Fruit fly (Drosophila melanogaster) whole organism, wandering third instar larva: ENCODE data around the gene Hip14.

ENCODE experiments used
- Dfd ChIP-seq: fragments of >200 bp; optimal IDR thresholded peaks from 2 replicates; lab custom pipeline; 2017; ENCODE audit warnings: missing biosample characterization, missing genetic modification characterization
- GATAd ChIP-seq: sonication (Bioruptor generic); optimal IDR thresholded peaks from 2 replicates; lab custom pipeline; 2016; ENCODE audit warnings: missing biosample characterization, missing genetic modification characterization
- Hr78 ChIP-seq: fragments of >200 bp; optimal IDR thresholded peaks from 2 replicates; lab custom pipeline; 2017; ENCODE audit warnings: missing biosample characterization, missing genetic modification characterization
- Jra ChIP-seq: sonication (Bioruptor generic); optimal IDR thresholded peaks from 2 replicates; lab custom pipeline; 2016; ENCODE audit warnings: missing biosample characterization, missing genetic modification characterization
- Myc ChIP-seq: fragments of >200 bp; optimal IDR thresholded peaks from 2 replicates; lab custom pipeline; 2017
- brk ChIP-seq: fragments of 200-800 bp; sonication (Bioruptor generic); optimal IDR thresholded peaks from 2 replicates; lab custom pipeline; 2016; ENCODE audit warnings: missing biosample characterization, mild to moderate bottlenecking, missing genetic modification characterization
- ey ChIP-seq: fragments of 200-800 bp; sonication (Bioruptor generic); optimal IDR thresholded peaks from 2 replicates; lab custom pipeline; 2016; ENCODE audit warnings: missing biosample characterization, missing genetic modification characterization
- fru ChIP-seq: fragments of 200-800 bp; sonication (Bioruptor generic); optimal IDR thresholded peaks from 3 replicates; lab custom pipeline; 2016; ENCODE audit warnings: missing biosample characterization, mild to moderate bottlenecking, missing genetic modification characterization
- h ChIP-seq: fragments of 200-800 bp; sonication (Bioruptor generic); optimal IDR thresholded peaks from 3 replicates; lab custom pipeline; 2016; ENCODE audit warnings: missing biosample characterization, mild to moderate bottlenecking, missing genetic modification characterization

dm6 chr3L:16004401-16005237 is 16.6 kb downstream of the Hip14 start, which contains the start of the genes hzg and mRpS31:
- TF ChIP-seq h (GFP tag; lab: Kevin White, UChicago) (peak; percentile 52), GATAd (no peak), ey (peak; percentile 57), Dfd (no peak), fru (GFP tag; lab: Kevin White, UChicago) (peak; percentile 45), Jra (GFP tag; lab: Kevin White, UChicago) (peak; percentile 31), Hr78 (GFP tag; lab: Kevin White, UChicago) (no peak), brk (GFP tag; lab: Kevin White, UChicago) (no peak), Myc (lab: Kevin White, UChicago) (peak; percentile 93)
